Worm (Caenorhabditis elegans) whole organism, young adult: Measurements from ENCODE around the gene nhr-53.
"Not testable (repeated sequence)": the region's sequence is repeated elsewhere in the genome, so short reads cannot be mapped to it uniquely, and the experiment has no call there.

Experiments used
- B0261.1 ChIP-seq: sonication (generic microtip); optimal IDR thresholded peaks from 2 replicates; lab custom pipeline; 2016; ENCODE audit warnings: mild to moderate bottlenecking, missing genetic modification characterization, moderate library complexity, missing compliant biosample characterization
- C06A6.2 ChIP-seq: fragments of 200-800 bp; sonication (Bioruptor generic); conservative IDR thresholded peaks from 2 replicates; pipeline ENCODE4 v1.3.6; 2022; ENCODE audit warnings: missing genetic modification characterization, missing compliant biosample characterization
- D2030.7 ChIP-seq: fragments of 200-800 bp; sonication (Bioruptor generic); IDR thresholded peaks from 2 replicates; pipeline ENCODE4 v1.3.6; 2022; ENCODE audit warnings: missing genetic modification reagents, missing genetic modification characterization, missing compliant biosample characterization
- F22D6.2 ChIP-seq: sonication (generic microtip); optimal IDR thresholded peaks from 2 replicates; lab custom pipeline; 2016; ENCODE audit warnings: mild to moderate bottlenecking, missing genetic modification characterization, missing compliant biosample characterization
- F37B4.10 ChIP-seq: fragments of 200-800 bp; sonication (Bioruptor generic); IDR thresholded peaks from 2 replicates; pipeline ENCODE4 v1.3.6; 2022; ENCODE audit warnings: missing genetic modification characterization, missing compliant biosample characterization
- F39B2.1 ChIP-seq: fragments of 200-800 bp; sonication (Bioruptor generic); IDR thresholded peaks from 2 replicates; pipeline ENCODE4 v1.3.6; 2022; ENCODE audit warnings: missing genetic modification reagents, missing genetic modification characterization, missing compliant biosample characterization
- F57C9.4 ChIP-seq: sonication (generic microtip); optimal IDR thresholded peaks from 2 replicates; lab custom pipeline; 2017; ENCODE audit warnings: mild to moderate bottlenecking, missing genetic modification characterization, missing compliant biosample characterization
- K12H6.12 ChIP-seq: fragments of 200-800 bp; sonication (Bioruptor generic); optimal IDR thresholded peaks from 2 replicates; lab custom pipeline; 2018; ENCODE audit warnings: mild to moderate bottlenecking, missing genetic modification characterization, missing compliant biosample characterization
- T26A5.8 ChIP-seq: sonication (generic microtip); optimal IDR thresholded peaks from 2 replicates; lab custom pipeline; 2016; ENCODE audit warnings: missing genetic modification characterization, missing compliant biosample characterization
- Y53G8AR.9 ChIP-seq: fragments of 200-800 bp; sonication (Bioruptor generic); conservative IDR thresholded peaks from 2 replicates; pipeline ENCODE4 v1.3.6; 2022; ENCODE audit warnings: missing genetic modification reagents, missing genetic modification characterization, missing compliant biosample characterization
- aptf-3 ChIP-seq: fragments of 200-800 bp; sonication (Bioruptor generic); IDR thresholded peaks from 2 replicates; pipeline ENCODE4 v1.3.6; 2022; ENCODE audit warnings: missing genetic modification characterization, missing compliant biosample characterization
- athp-1 ChIP-seq: sonication (generic microtip); optimal IDR thresholded peaks from 2 replicates; lab custom pipeline; 2017; ENCODE audit warnings: mild to moderate bottlenecking, missing genetic modification characterization, missing compliant biosample characterization
- attf-6 ChIP-seq: fragments of 200-800 bp; sonication (Bioruptor generic); IDR thresholded peaks from 2 replicates; pipeline ENCODE4 v1.3.6; 2022; ENCODE audit warnings: missing genetic modification reagents, missing genetic modification characterization, missing compliant biosample characterization
- bed-2 ChIP-seq: fragments of 200-800 bp; sonication (Bioruptor generic); IDR thresholded peaks from 2 replicates; pipeline ENCODE4 v1.3.6; 2022; ENCODE audit warnings: missing genetic modification reagents, missing genetic modification characterization, missing compliant biosample characterization
- ceh-79 ChIP-seq: sonication (generic microtip); optimal IDR thresholded peaks from 2 replicates; lab custom pipeline; 2017; ENCODE audit warnings: mild to moderate bottlenecking, missing genetic modification characterization, missing compliant biosample characterization
- die-1 ChIP-seq: sonication (generic microtip); optimal IDR thresholded peaks from 2 replicates; lab custom pipeline; 2016; ENCODE audit warnings: missing genotype, mild to moderate bottlenecking, missing genetic modification characterization, missing compliant biosample characterization
- dox-1 ChIP-seq: fragments of 200-800 bp; sonication (Bioruptor generic); IDR thresholded peaks from 2 replicates; pipeline ENCODE4 v1.3.6; 2022; ENCODE audit warnings: missing genetic modification reagents, missing genetic modification characterization, missing compliant biosample characterization
- dpff-1 ChIP-seq: sonication (generic microtip); optimal IDR thresholded peaks from 2 replicates; lab custom pipeline; 2017; ENCODE audit warnings: mild to moderate bottlenecking, missing genetic modification characterization, missing compliant biosample characterization
- egrh-3 ChIP-seq: fragments of 200-800 bp; sonication (Bioruptor generic); IDR thresholded peaks from 2 replicates; pipeline ENCODE4 v1.3.6; 2022; ENCODE audit warnings: missing genetic modification reagents, missing genetic modification characterization, missing compliant biosample characterization
- fkh-3 ChIP-seq: sonication (generic microtip); optimal IDR thresholded peaks from 2 replicates; lab custom pipeline; 2016; ENCODE audit warnings: mild to moderate bottlenecking, missing genetic modification characterization, missing compliant biosample characterization
- hmg-20 ChIP-seq: fragments of 200-800 bp; sonication (Bioruptor generic); IDR thresholded peaks from 2 replicates; pipeline ENCODE4 v1.3.6; 2022; ENCODE audit warnings: missing genetic modification reagents, missing genetic modification characterization, missing compliant biosample characterization
- lin-26 ChIP-seq: fragments of 200-800 bp; sonication (Bioruptor generic); IDR thresholded peaks from 2 replicates; pipeline ENCODE4 v1.3.6; 2022; ENCODE audit warnings: missing genetic modification reagents, missing genetic modification characterization, missing compliant biosample characterization
- lsl-1 ChIP-seq: fragments of 200-800 bp; sonication (Bioruptor generic); optimal IDR thresholded peaks from 2 replicates; lab custom pipeline; 2018; ENCODE audit warnings: mild to moderate bottlenecking, missing genetic modification characterization, moderate library complexity, missing compliant biosample characterization
- madf-3 ChIP-seq: fragments of 200-800 bp; sonication (Bioruptor generic); IDR thresholded peaks from 2 replicates; pipeline ENCODE4 v1.3.6; 2022; ENCODE audit warnings: missing genetic modification reagents, missing genetic modification characterization, missing compliant biosample characterization
- madf-6 ChIP-seq: fragments of 200-800 bp; sonication (Bioruptor generic); IDR thresholded peaks from 2 replicates; pipeline ENCODE4 v1.3.6; 2022; ENCODE audit warnings: missing genetic modification reagents, missing genetic modification characterization, missing compliant biosample characterization
- madf-8 ChIP-seq: fragments of 200-800 bp; sonication (Bioruptor generic); conservative IDR thresholded peaks from 2 replicates; pipeline ENCODE4 v1.3.6; 2022; ENCODE audit warnings: missing genetic modification reagents, missing genetic modification characterization, missing compliant biosample characterization
- mxl-1 ChIP-seq: sonication (generic microtip); optimal IDR thresholded peaks from 2 replicates; lab custom pipeline; 2016; ENCODE audit warnings: missing genetic modification characterization, missing compliant biosample characterization
- nfya-1 ChIP-seq: sonication (generic microtip); optimal IDR thresholded peaks from 2 replicates; lab custom pipeline; 2017; ENCODE audit warnings: antibody characterized with exemption, missing compliant biosample characterization, missing genetic modification characterization, borderline replicate concordance; ENCODE audit not compliant: insufficient read depth
- nfyb-1 ChIP-seq: fragments of 200-800 bp; sonication (Bioruptor generic); IDR thresholded peaks from 2 replicates; pipeline ENCODE4 v1.3.6; 2022; ENCODE audit warnings: missing genetic modification reagents, missing genetic modification characterization, missing compliant biosample characterization
- nhr-27 ChIP-seq: fragments of 200-800 bp; sonication (Bioruptor generic); optimal IDR thresholded peaks from 2 replicates; lab custom pipeline; 2018; ENCODE audit warnings: mild to moderate bottlenecking, missing genetic modification characterization, moderate library complexity, missing compliant biosample characterization
- nhr-90 ChIP-seq: sonication (generic microtip); optimal IDR thresholded peaks from 2 replicates; lab custom pipeline; 2016; ENCODE audit warnings: missing genotype, mild to moderate bottlenecking, missing genetic modification characterization, missing compliant biosample characterization
- pbrm-1 ChIP-seq: fragments of 200-800 bp; sonication (Bioruptor generic); IDR thresholded peaks from 2 replicates; pipeline ENCODE4 v1.3.6; 2022; ENCODE audit warnings: missing genetic modification reagents, missing genetic modification characterization, missing compliant biosample characterization
- rcor-1 ChIP-seq: fragments of 200-800 bp; sonication (Bioruptor generic); IDR thresholded peaks from 2 replicates; pipeline ENCODE4 v1.3.6; 2022; ENCODE audit warnings: missing genetic modification reagents, missing genetic modification characterization, missing compliant biosample characterization
- rec-8 ChIP-seq, 2 experiments: sonication (generic microtip); optimal IDR thresholded peaks; 2 replicates each; lab custom pipeline; 2016; ENCODE audit warnings: mild to moderate bottlenecking in 2 of 2, missing genetic modification characterization in 2 of 2, missing genetic modification reagents in 2 of 2, missing genotype in 2 of 2, missing biosample characterization in 1 of 2, missing compliant biosample characterization in 1 of 2, moderate library complexity in 1 of 2
- repo-1 ChIP-seq: sonication (generic microtip); optimal IDR thresholded peaks from 2 replicates; lab custom pipeline; 2017; ENCODE audit warnings: mild to moderate bottlenecking, missing genetic modification characterization, missing compliant biosample characterization
- snpc-1.1 ChIP-seq: sonication (generic microtip); optimal IDR thresholded peaks from 2 replicates; lab custom pipeline; 2017; ENCODE audit warnings: missing genetic modification characterization, mild to moderate bottlenecking, missing compliant biosample characterization, antibody characterized with exemption, moderate library complexity, missing genotype, missing genetic modification reagents; ENCODE audit not compliant: insufficient read depth
- xnd-1 ChIP-seq: sonication (generic microtip); optimal IDR thresholded peaks from 2 replicates; lab custom pipeline; 2016; ENCODE audit warnings: missing genotype, missing genetic modification reagents, missing genetic modification characterization, missing compliant biosample characterization
- zfh-2 ChIP-seq: fragments of 200-800 bp; sonication (Bioruptor generic); conservative IDR thresholded peaks from 2 replicates; pipeline ENCODE4 v1.3.6; 2022; ENCODE audit warnings: missing genetic modification reagents, missing genetic modification characterization, missing compliant biosample characterization

The nhr-53 gene

ce11 chrV:15744366-15744765 is 42.2 kb upstream of the nhr-53 start, which contains the start of gene str-19:
Gene str-19 (minus strand): TSS chrV:15744466.
- TF ChIP-seq T26A5.8, dpff-1, B0261.1 (tag; lab: Kevin White, UChicago): not testable (repeated sequence)

- TF ChIP-seq F39B2.1 (GFP tag; lab: Robert Waterston, UW) (no peak), die-1 (tag; lab: Kevin White, UChicago) (no peak), K12H6.12 (tag; lab: Kevin White, UChicago) (no peak), F37B4.10 (GFP tag; lab: Robert Waterston, UW) (no peak), Y53G8AR.9 (GFP tag; lab: Robert Waterston, UW) (no peak), D2030.7 (GFP tag; lab: Robert Waterston, UW) (no peak), F22D6.2 (tag; lab: Kevin White, UChicago) (no peak), ceh-79 (no peak), lin-26 (no peak), xnd-1 (no peak), madf-8 (no peak)
- TF ChIP-seq, all 124 proteins: peak for 0
Measured at ce11 chrV:15741851-15742250, 39.7 kb upstream of the nhr-53 start, which contains the start of gene str-18. Gene str-18 (minus strand): TSS chrV:15741951.

DNA sequence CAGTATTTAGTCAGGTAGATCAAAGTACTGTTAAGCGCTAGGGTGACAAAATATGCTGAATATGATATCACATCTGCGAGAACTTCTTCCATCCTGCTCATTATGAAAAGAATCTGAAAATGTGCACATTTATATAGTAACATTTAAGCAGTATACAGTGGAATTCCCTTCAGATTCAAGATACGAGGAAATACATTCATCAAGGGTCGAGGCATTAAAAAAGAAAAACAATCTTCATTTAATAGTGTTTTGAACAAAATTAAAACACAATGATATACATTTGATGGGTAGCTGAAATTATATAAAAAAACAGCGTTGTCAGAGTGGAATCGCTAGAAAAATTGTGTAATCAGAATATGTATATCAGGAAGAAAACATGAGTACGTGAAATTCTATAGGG is 33.6 kb upstream of the nhr-53 start, which contains the start of gene str-27:
Gene str-27, minus strand, starts transcription at position 101 of the 400 bp plus-strand sequence.
- TF ChIP-seq K12H6.12 (tag; lab: Kevin White, UChicago), result no peak
- no peak for TF ChIP-seq athp-1 (tag; lab: Kevin White, UChicago)
- TF ChIP-seq rec-8 (tag; optimal IDR thresholded peaks at IDR 0.05; lab: Kevin White, UChicago), result no peak
- TF ChIP-seq repo-1, result no peak
- TF ChIP-seq rcor-1 (GFP tag; lab: Robert Waterston, UW), result no peak
- TF ChIP-seq fkh-3 (tag; lab: Kevin White, UChicago), result no peak
- TF ChIP-seq F57C9.4 (tag; lab: Kevin White, UChicago), result no peak
- no peak for TF ChIP-seq nfyb-1 (GFP tag; lab: Robert Waterston, UW)
- no peak for TF ChIP-seq hmg-20
- TF ChIP-seq nhr-90 (tag; lab: Kevin White, UChicago), result no peak
- TF ChIP-seq F39B2.1 (GFP tag; lab: Robert Waterston, UW), result no peak
- TF ChIP-seq lsl-1, result no peak

- no peak for TF ChIP-seq aptf-3 (GFP tag; lab: Robert Waterston, UW)
Measured at ce11 chrV:15733568-15733967, 31.4 kb upstream of the nhr-53 start, which contains the start of gene T23D5.3. Gene T23D5.3 (minus strand): TSS chrV:15733668.

DNA sequence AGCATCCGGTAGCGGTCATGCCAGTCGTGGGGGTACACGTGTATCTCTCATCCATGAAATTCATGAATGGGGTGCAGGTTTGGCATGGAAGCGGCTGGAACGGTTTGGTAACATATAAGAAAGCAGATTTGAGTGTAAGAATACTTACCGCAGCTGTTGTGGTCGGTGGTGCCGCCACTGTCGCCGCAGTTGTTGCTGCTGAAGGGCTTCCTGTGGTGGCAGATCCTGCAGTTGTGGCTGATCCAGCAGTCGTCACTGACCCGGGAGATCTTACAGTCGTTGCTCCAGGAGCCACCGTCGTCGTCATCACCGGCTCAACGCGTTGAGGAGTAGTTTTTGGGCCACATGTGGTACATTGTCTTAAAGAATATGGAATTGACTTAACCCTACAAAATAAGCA is 30.9 kb upstream of the nhr-53 start:
- TF ChIP-seq zfh-2 (GFP tag; lab: Robert Waterston, UW) (peak; percentile 79), lsl-1 (no peak)

- TF ChIP-seq athp-1 (tag; lab: Kevin White, UChicago), result no peak
Measured at ce11 chrV:15732209-15732608, 30.0 kb upstream of the nhr-53 start, which contains the start of gene str-38. Gene str-38 (minus strand): TSS chrV:15732309.

DNA sequence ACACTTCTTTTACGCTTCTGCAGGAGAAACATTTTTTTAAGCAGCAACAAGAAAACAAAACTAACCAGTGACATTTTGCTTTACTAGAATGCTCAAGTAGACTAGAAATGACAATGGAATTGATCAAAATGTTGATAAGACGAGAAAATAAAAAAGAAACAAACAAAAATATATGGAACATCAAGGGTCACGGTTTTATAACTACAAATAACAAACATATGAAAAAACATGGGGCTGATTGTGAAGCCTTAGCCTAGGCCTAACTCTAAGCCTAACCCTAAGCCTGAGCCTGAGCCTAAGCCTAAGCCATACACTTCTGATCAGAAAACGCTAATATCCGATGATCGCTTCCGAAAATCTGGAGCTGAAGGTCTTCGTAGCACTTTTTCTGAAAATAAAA is 28.3 kb upstream of the nhr-53 start, which contains the start of gene Y6E2A.10:
Gene Y6E2A.10, minus strand, starts transcription at position 101 of the 400 bp plus-strand sequence.
- TF ChIP-seq egrh-3 (GFP tag; lab: Robert Waterston, UW) (no peak), snpc-1.1 (tag; lab: Kevin White, UChicago) (no peak), hmg-20 (no peak), bed-2 (GFP tag; lab: Robert Waterston, UW) (no peak), lsl-1 (no peak), attf-6 (no peak), C06A6.2 (GFP tag; lab: Robert Waterston, UW) (no peak), madf-6 (GFP tag; lab: Robert Waterston, UW) (no peak), dox-1 (no peak), nhr-27 (tag; lab: Kevin White, UChicago) (no peak), nfya-1 (no peak), pbrm-1 (GFP tag; lab: Robert Waterston, UW) (no peak), mxl-1 (tag; lab: Kevin White, UChicago) (no peak), madf-3 (GFP tag; lab: Robert Waterston, UW) (no peak)
